Fruit fly (Drosophila melanogaster): ENCODE results near the gene CG34355.

Gene CG34355

dm6 chr3R:23783961-23784360 is 19.7 kb upstream of the CG34355 start (continued):
- no peak for TF ChIP-seq CG7745 (tag; optimal IDR thresholded peaks at IDR 0.05)
- TF ChIP-seq corto (GFP tag; optimal IDR thresholded peaks at IDR 0.05): peak; percentile 31
- TF ChIP-seq hb (GFP tag; IDR thresholded peaks at IDR 0.05; ENCODE audit: partially characterized antibody): no peak
- peak; percentile 63 for TF ChIP-seq wor (GFP tag; IDR thresholded peaks at IDR 0.05)
- TF ChIP-seq D19A (tag; optimal IDR thresholded peaks at IDR 0.05): peak; percentile 76
- peak; percentile 93 for TF ChIP-seq nmo (GFP tag; optimal IDR thresholded peaks at IDR 0.05)
- TF ChIP-seq lov (optimal IDR thresholded peaks at IDR 0.05): no peak
- no peak for TF ChIP-seq lov (GFP tag; IDR thresholded peaks at IDR 0.05)
- peak; percentile 49 for TF ChIP-seq NK7.1 (GFP tag; optimal IDR thresholded peaks at IDR 0.05)
- TF ChIP-seq CG8290 (GFP tag; optimal IDR thresholded peaks at IDR 0.05): peak; percentile 40
- TF ChIP-seq CG8290 (tag; optimal IDR thresholded peaks at IDR 0.05): no peak
- peak; percentile 68 for TF ChIP-seq jumu (GFP tag; optimal IDR thresholded peaks at IDR 0.05)
- TF ChIP-seq CG6683 (GFP tag; optimal IDR thresholded peaks at IDR 0.05): peak; percentile 26
- no peak for TF ChIP-seq Opbp (GFP tag; IDR thresholded peaks at IDR 0.05; ENCODE audit: partially characterized antibody)
- 0 out of 2 replicates have a peak, but pooled peaks have one; percentile 33 for TF ChIP-seq CG6272 (GFP tag; IDR thresholded peaks at IDR 0.05)
- TF ChIP-seq CG7839 (tag; optimal IDR thresholded peaks at IDR 0.05): peak; percentile 83
- TF ChIP-seq tin (GFP tag; optimal IDR thresholded peaks at IDR 0.05): peak; percentile 62
- peak; percentile 89 for TF ChIP-seq fd96Cb (tag; optimal IDR thresholded peaks at IDR 0.05)
- TF ChIP-seq CG6689 (GFP tag; IDR thresholded peaks at IDR 0.05): peak; percentile 80
- TF ChIP-seq CG4404 (GFP tag; IDR thresholded peaks at IDR 0.05): peak; percentile 51
- TF ChIP-seq ERR (GFP tag; optimal IDR thresholded peaks at IDR 0.05): peak; percentile 23
- TF ChIP-seq CG18476 (GFP tag; optimal IDR thresholded peaks at IDR 0.05): peak; percentile 76
- TF ChIP-seq CG9215 (GFP tag; IDR thresholded peaks at IDR 0.05): 0 out of 2 replicates have a peak, but pooled peaks have one; percentile 37
- TF ChIP-seq fd3F (GFP tag; optimal IDR thresholded peaks at IDR 0.05): peak; percentile 32
- peak; percentile 83 for TF ChIP-seq PHDP (tag; optimal IDR thresholded peaks at IDR 0.05)
- no peak for TF ChIP-seq pho (GFP tag; optimal IDR thresholded peaks at IDR 0.05)
- TF ChIP-seq CG10147 (GFP tag; optimal IDR thresholded peaks at IDR 0.05): peak; percentile 20
- TF ChIP-seq Nf-YA (GFP tag; IDR thresholded peaks at IDR 0.05): peak; percentile 44; the same call in 1 of the 2 replicates
- TF ChIP-seq knrl (GFP tag; IDR thresholded peaks at IDR 0.05; ENCODE audit: partially characterized antibody): 0 out of 3 replicates have a peak, but pooled peaks have one; percentile 20
- peak; percentile 72 for TF ChIP-seq Ptx1 (GFP tag; IDR thresholded peaks at IDR 0.05)
- peak; percentile 71 for TF ChIP-seq jing (GFP tag; optimal IDR thresholded peaks at IDR 0.05)
- no peak for TF ChIP-seq sc (optimal IDR thresholded peaks at IDR 0.05)
- peak; percentile 81 for TF ChIP-seq sc (GFP tag; optimal IDR thresholded peaks at IDR 0.05)
- TF ChIP-seq nom (GFP tag; optimal IDR thresholded peaks at IDR 0.05): peak; percentile 72
- TF ChIP-seq CG2120 (GFP tag; optimal IDR thresholded peaks at IDR 0.05): peak; percentile 28
- TF ChIP-seq tgo (GFP tag; IDR thresholded peaks at IDR 0.05): peak; percentile 34; the same call in 2 of the 3 replicates
- 0 out of 2 replicates have a peak, but pooled peaks have one; percentile 36 for TF ChIP-seq sob (GFP tag; IDR thresholded peaks at IDR 0.05)
- peak; percentile 59 for TF ChIP-seq CG6813 (GFP tag; optimal IDR thresholded peaks at IDR 0.05)
- TF ChIP-seq CG7357 (GFP tag; IDR thresholded peaks at IDR 0.05): 0 out of 3 replicates have a peak, but pooled peaks have one; percentile 40
- TF ChIP-seq pan (optimal IDR thresholded peaks at IDR 0.05): no peak
- peak in 1 of 2 experiments; percentile 63 for TF ChIP-seq pan (GFP tag; optimal IDR thresholded peaks at IDR 0.05 in 1 of 2, IDR thresholded peaks at IDR 0.05 in 1 of 2)
- TF ChIP-seq CG3407 (GFP tag; optimal IDR thresholded peaks at IDR 0.05): peak; percentile 61
- peak; percentile 61 for TF ChIP-seq CG1603 (tag; optimal IDR thresholded peaks at IDR 0.05)
- TF ChIP-seq peb (GFP tag; IDR thresholded peaks at IDR 0.05): peak; percentile 63
- TF ChIP-seq CG12236 (GFP tag; optimal IDR thresholded peaks at IDR 0.05): peak; percentile 34
- peak; percentile 66 for TF ChIP-seq B-H1 (GFP tag; IDR thresholded peaks at IDR 0.05)
- TF ChIP-seq CG9817 (tag; optimal IDR thresholded peaks at IDR 0.05): peak; percentile 55
- TF ChIP-seq chif (GFP tag; optimal IDR thresholded peaks at IDR 0.05): peak; percentile 69 to 83
- TF ChIP-seq croc (GFP tag; conservative IDR thresholded peaks at IDR 0.05): peak; percentile 72
- peak; percentile 75 for TF ChIP-seq ATbp (GFP tag; optimal IDR thresholded peaks at IDR 0.05)
- TF ChIP-seq cas (GFP tag; IDR thresholded peaks at IDR 0.05): no peak

Data from whole organism, embryonic.